Fruit fly (Drosophila melanogaster): Measurements from ENCODE around the gene CalpC.

The CalpC gene

dm6 chrX:16332615-16333288, 7.2 kb downstream of the CalpC start (continued):
- TF ChIP-seq CG3163 (GFP tag; optimal IDR thresholded peaks at IDR 0.05), result peak; percentile 98
- TF ChIP-seq CG13296 (GFP tag; optimal IDR thresholded peaks at IDR 0.05), result peak; percentile 98
- TF ChIP-seq CG17385 (GFP tag; optimal IDR thresholded peaks at IDR 0.05), result peak; percentile 94
- peak; percentile 90 for TF ChIP-seq esg (GFP tag; conservative IDR thresholded peaks at IDR 0.05)
- TF ChIP-seq CkIIα-i1 (GFP tag; IDR thresholded peaks at IDR 0.05), result no peak
- TF ChIP-seq CG8478 (optimal IDR thresholded peaks at IDR 0.05), result no peak
- peak; percentile 93 for TF ChIP-seq CG12769 (tag; optimal IDR thresholded peaks at IDR 0.05)
- TF ChIP-seq Max (GFP tag; optimal IDR thresholded peaks at IDR 0.05), result peak; percentile 97
- TF ChIP-seq pb (GFP tag; optimal IDR thresholded peaks at IDR 0.05), result peak; percentile 92
- TF ChIP-seq trh (GFP tag; optimal IDR thresholded peaks at IDR 0.05), result peak; percentile 76
- peak; percentile 95 for TF ChIP-seq CG15011 (GFP tag; optimal IDR thresholded peaks at IDR 0.05)
- TF ChIP-seq CG11093 (GFP tag; IDR thresholded peaks at IDR 0.05), result peak; percentile 93
- no peak for TF ChIP-seq hb (GFP tag; IDR thresholded peaks at IDR 0.05; ENCODE audit: partially characterized antibody)
- peak; percentile 97 for TF ChIP-seq CG2120 (GFP tag; optimal IDR thresholded peaks at IDR 0.05)
- peak; percentile 97 for TF ChIP-seq gro (GFP tag; optimal IDR thresholded peaks at IDR 0.05)
- peak; percentile 93 for TF ChIP-seq vvl (GFP tag; IDR thresholded peaks at IDR 0.05)
- peak; percentile 97 for TF ChIP-seq Meics (GFP tag; optimal IDR thresholded peaks at IDR 0.05)
- peak; percentile 87 for TF ChIP-seq CG11456 (GFP tag; IDR thresholded peaks at IDR 0.05)
- TF ChIP-seq sim (GFP tag; IDR thresholded peaks at IDR 0.05), result peak; percentile 80; the same call in 1 of the 2 replicates
- TF ChIP-seq CG1233 (GFP tag; optimal IDR thresholded peaks at IDR 0.05), result peak; percentile 97
- TF ChIP-seq crc (GFP tag; optimal IDR thresholded peaks at IDR 0.05), result peak; percentile 96
- no peak for TF ChIP-seq hth (optimal IDR thresholded peaks at IDR 0.05)
- peak; percentile 91 for TF ChIP-seq CG9876 (GFP tag; optimal IDR thresholded peaks at IDR 0.05)
- peak; percentile 90 for TF ChIP-seq E2f1 (GFP tag; IDR thresholded peaks at IDR 0.05)
- peak; percentile 90 for TF ChIP-seq kay (GFP tag; optimal IDR thresholded peaks at IDR 0.05)
- TF ChIP-seq HLH3B (GFP tag; IDR thresholded peaks at IDR 0.05), result peak; percentile 88
- TF ChIP-seq ATbp (GFP tag; optimal IDR thresholded peaks at IDR 0.05), result peak; percentile 94
- no peak for TF ChIP-seq Elba2 (GFP tag; optimal IDR thresholded peaks at IDR 0.05)
- TF ChIP-seq CG30020 (tag; optimal IDR thresholded peaks at IDR 0.05), result peak; percentile 90
- TF ChIP-seq CG7839 (tag; optimal IDR thresholded peaks at IDR 0.05), result peak; percentile 98
- peak; percentile 63 for TF ChIP-seq CG17612 (GFP tag; IDR thresholded peaks at IDR 0.05)
- TF ChIP-seq CG18011 (GFP tag; optimal IDR thresholded peaks at IDR 0.05), result peak; percentile 86
- TF ChIP-seq Ssrp (tag; optimal IDR thresholded peaks at IDR 0.05), result peak; percentile 96
- TF ChIP-seq CG11247 (GFP tag; IDR thresholded peaks at IDR 0.05), result peak; percentile 84
- TF ChIP-seq PHDP (tag; optimal IDR thresholded peaks at IDR 0.05), result peak; percentile 96
- peak; percentile 89 for TF ChIP-seq trem (tag; optimal IDR thresholded peaks at IDR 0.05)
- peak; percentile 91 for TF ChIP-seq CG32767 (GFP tag; IDR thresholded peaks at IDR 0.05)
- peak; percentile 93 for TF ChIP-seq seq (GFP tag; IDR thresholded peaks at IDR 0.05)
- peak; percentile 81 for TF ChIP-seq CG17802 (tag; optimal IDR thresholded peaks at IDR 0.05)
- peak; percentile 91 for TF ChIP-seq CG12744 (GFP tag; optimal IDR thresholded peaks at IDR 0.05)
- TF ChIP-seq H2.0 (GFP tag; IDR thresholded peaks at IDR 0.05), result peak; percentile 79
- peak; percentile 53 for TF ChIP-seq MESR4 (GFP tag; optimal IDR thresholded peaks at IDR 0.05)
- TF ChIP-seq CG1792 (GFP tag; optimal IDR thresholded peaks at IDR 0.05), result peak; percentile 92
- TF ChIP-seq ind (GFP tag; optimal IDR thresholded peaks at IDR 0.05), result peak; percentile 94
- no peak for TF ChIP-seq ato (GFP tag; IDR thresholded peaks at IDR 0.05; ENCODE audit: partially characterized antibody)
- peak; percentile 49 for TF ChIP-seq CG9797 (GFP tag; optimal IDR thresholded peaks at IDR 0.05)
- TF ChIP-seq Lim3 (GFP tag; IDR thresholded peaks at IDR 0.05), result peak; percentile 80
- TF ChIP-seq sens-2 (GFP tag; IDR thresholded peaks at IDR 0.05), result peak; percentile 82
- TF ChIP-seq dmrt99B (tag; optimal IDR thresholded peaks at IDR 0.05), result peak; percentile 98
- peak; percentile 95 for TF ChIP-seq Drgx (GFP tag; IDR thresholded peaks at IDR 0.05)
- peak; percentile 94 for TF ChIP-seq Mad (GFP tag; optimal IDR thresholded peaks at IDR 0.05)
